Worm (Caenorhabditis elegans): Measurements from ENCODE around the gene F43C11.6.

The F43C11.6 gene

DNA sequence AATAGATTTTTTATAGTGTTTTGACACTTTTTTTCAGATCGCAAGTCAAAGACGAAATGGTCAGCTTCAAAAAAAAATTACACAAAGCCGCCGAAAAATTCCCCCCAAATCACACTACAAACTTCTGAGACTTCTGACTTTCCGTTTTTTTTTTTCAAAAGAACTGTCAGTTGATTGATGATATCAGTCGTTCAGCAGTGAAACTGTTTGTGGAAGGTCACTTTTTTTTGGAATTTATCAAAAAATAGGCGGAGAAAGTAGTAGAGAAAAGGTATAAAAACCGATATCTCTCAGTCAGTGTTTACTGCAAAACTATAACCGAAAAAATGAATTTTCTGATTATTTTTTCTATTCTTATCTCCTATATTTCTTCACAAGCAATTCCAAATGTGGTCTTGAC, 10.8 kb downstream of the F43C11.6 start, which contains the start of gene F43C11.3:
Gene F43C11.3, plus strand, starts transcription at position 301 of the 400 bp plus-strand sequence.
- TF ChIP-seq ama-1 (optimal IDR thresholded peaks at IDR 0.05), result no peak
- TF ChIP-seq hnd-1 (tag; optimal IDR thresholded peaks at IDR 0.05), result no peak
- TF ChIP-seq tbx-37 (GFP tag; conservative IDR thresholded peaks at IDR 0.05), result no peak
- no peak for TF ChIP-seq ceh-36 (tag; optimal IDR thresholded peaks at IDR 0.05)
- no peak for TF ChIP-seq sea-1 (GFP tag; conservative IDR thresholded peaks at IDR 0.05)
- TF ChIP-seq hmg-4 (GFP tag; optimal IDR thresholded peaks at IDR 0.05), result no peak
- no peak for TF ChIP-seq scrt-1 (GFP tag; IDR thresholded peaks at IDR 0.05)
- TF ChIP-seq pes-1 (GFP tag; IDR thresholded peaks at IDR 0.05), result no peak
- no peak for TF ChIP-seq F13C5.2 (tag; optimal IDR thresholded peaks at IDR 0.05)
- no peak for TF ChIP-seq aly-1 (tag; optimal IDR thresholded peaks at IDR 0.05)
- TF ChIP-seq flt-1 (GFP tag; IDR thresholded peaks at IDR 0.05), result no peak
- TF ChIP-seq tbx-11 (GFP tag; IDR thresholded peaks at IDR 0.05), result no peak
- TF ChIP-seq hmbx-1 (tag; optimal IDR thresholded peaks at IDR 0.05), result no peak
- no peak for TF ChIP-seq ets-7 (tag; optimal IDR thresholded peaks at IDR 0.05)
- no peak for TF ChIP-seq B0310.2 (tag; optimal IDR thresholded peaks at IDR 0.05)
- TF ChIP-seq tra-4 (tag; optimal IDR thresholded peaks at IDR 0.05), result no peak
- TF ChIP-seq ceh-13 (GFP tag; optimal IDR thresholded peaks at IDR 0.05), result no peak

DNA sequence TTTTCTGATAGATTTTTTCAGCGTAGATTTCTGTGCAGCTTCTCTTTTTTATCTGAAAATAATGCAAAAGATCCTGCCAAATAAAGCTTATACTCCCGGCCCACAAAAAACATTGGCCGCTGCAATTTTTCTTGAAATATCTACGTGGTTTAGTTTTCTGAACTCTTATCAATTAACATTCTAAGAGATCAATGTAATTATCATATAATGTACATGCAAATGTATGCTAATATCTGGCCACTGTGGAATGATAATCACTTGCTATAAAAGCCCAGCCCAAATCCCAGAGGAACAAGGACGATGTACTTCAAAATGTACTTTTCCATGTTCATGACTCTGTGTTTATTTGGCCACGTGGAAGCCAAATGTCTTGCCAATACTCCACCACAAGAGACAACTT, 12.2 kb downstream of the F43C11.6 start, which contains the start of gene F43C11.2:
Gene F43C11.2, plus strand, starts transcription at position 301 of the 400 bp plus-strand sequence.
- TF ChIP-seq flt-1 (GFP tag; IDR thresholded peaks at IDR 0.05) (no peak), pes-1 (GFP tag; IDR thresholded peaks at IDR 0.05) (no peak), F13C5.2 (tag; optimal IDR thresholded peaks at IDR 0.05) (no peak), ets-7 (tag; optimal IDR thresholded peaks at IDR 0.05) (no peak), tbx-11 (GFP tag; IDR thresholded peaks at IDR 0.05) (no peak), sea-1 (GFP tag; conservative IDR thresholded peaks at IDR 0.05) (no peak), tra-4 (tag; optimal IDR thresholded peaks at IDR 0.05) (no peak), ama-1 (optimal IDR thresholded peaks at IDR 0.05) (no peak), B0310.2 (tag; optimal IDR thresholded peaks at IDR 0.05) (no peak), tbx-37 (GFP tag; conservative IDR thresholded peaks at IDR 0.05) (no peak), hnd-1 (tag; optimal IDR thresholded peaks at IDR 0.05) (no peak)

DNA sequence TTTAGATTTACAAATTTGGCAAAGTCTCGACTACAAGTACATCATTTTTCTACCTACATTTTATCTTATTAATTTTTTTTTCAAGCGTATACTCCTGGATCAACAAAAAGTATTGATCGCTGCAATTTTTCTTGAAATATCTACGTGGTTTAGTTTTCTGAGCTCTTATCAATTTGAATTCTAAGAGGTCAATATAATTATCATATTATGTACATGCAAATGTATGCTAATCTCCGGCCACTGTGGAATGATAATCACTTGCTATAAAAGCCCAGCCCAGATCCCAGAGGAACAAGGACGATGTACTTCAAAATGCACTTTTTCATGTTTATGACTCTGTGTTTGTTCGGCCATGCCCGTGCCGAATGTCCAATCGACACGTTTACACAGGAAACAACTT, 14.6 kb downstream of the F43C11.6 start, which contains the start of gene F43C11.1:
Gene F43C11.1, plus strand, starts transcription at position 301 of the 400 bp plus-strand sequence.
- TF ChIP-seq scrt-1 (GFP tag; IDR thresholded peaks at IDR 0.05) (no peak), hnd-1 (tag; optimal IDR thresholded peaks at IDR 0.05) (no peak), F13C5.2 (tag; optimal IDR thresholded peaks at IDR 0.05) (no peak), pes-1 (GFP tag; IDR thresholded peaks at IDR 0.05) (no peak), tbx-11 (GFP tag; IDR thresholded peaks at IDR 0.05) (no peak)

DNA sequence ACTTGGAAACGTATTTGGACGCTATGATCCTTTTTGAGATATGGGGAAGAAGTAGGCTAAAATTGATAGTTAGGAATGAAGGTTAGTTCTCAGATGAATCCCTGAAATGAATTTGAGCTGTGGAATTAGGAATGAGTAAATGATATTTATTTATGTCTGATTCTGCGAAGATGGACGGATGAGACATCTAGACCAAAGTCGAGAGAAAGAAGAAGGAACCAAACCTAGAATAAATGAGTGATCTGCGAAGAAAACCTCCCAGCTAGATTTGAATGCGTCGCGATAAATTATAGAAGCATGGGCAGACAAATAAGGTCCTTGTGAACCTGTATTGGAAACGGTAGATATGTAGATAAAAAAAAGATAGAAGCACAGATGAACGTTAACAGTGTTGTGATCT, 17.7 kb downstream of the F43C11.6 start, which contains the start of gene F43C11.16:
Gene F43C11.16, minus strand, starts transcription at position 101 of the 400 bp plus-strand sequence.
- TF ChIP-seq flt-1 (GFP tag; IDR thresholded peaks at IDR 0.05), result no peak
- no peak for TF ChIP-seq tbx-11 (GFP tag; IDR thresholded peaks at IDR 0.05)
- no peak for TF ChIP-seq ama-1 (optimal IDR thresholded peaks at IDR 0.05)
- TF ChIP-seq tra-4 (tag; optimal IDR thresholded peaks at IDR 0.05), result no peak
- no peak for TF ChIP-seq hmbx-1 (tag; optimal IDR thresholded peaks at IDR 0.05)
- no peak for TF ChIP-seq ceh-13 (GFP tag; optimal IDR thresholded peaks at IDR 0.05)
- TF ChIP-seq scrt-1 (GFP tag; IDR thresholded peaks at IDR 0.05), result no peak
- TF ChIP-seq B0310.2 (tag; optimal IDR thresholded peaks at IDR 0.05), result no peak
- no peak for TF ChIP-seq ets-7 (tag; optimal IDR thresholded peaks at IDR 0.05)
- TF ChIP-seq aly-1 (tag; optimal IDR thresholded peaks at IDR 0.05), result no peak
- TF ChIP-seq hmg-4 (GFP tag; optimal IDR thresholded peaks at IDR 0.05), result no peak
- no peak for TF ChIP-seq hnd-1 (tag; optimal IDR thresholded peaks at IDR 0.05)
- no peak for TF ChIP-seq ceh-36 (tag; optimal IDR thresholded peaks at IDR 0.05)
- no peak for TF ChIP-seq tbx-37 (GFP tag; conservative IDR thresholded peaks at IDR 0.05)
- TF ChIP-seq F13C5.2 (tag; optimal IDR thresholded peaks at IDR 0.05), result no peak
- TF ChIP-seq sea-1 (GFP tag; conservative IDR thresholded peaks at IDR 0.05), result no peak
- no peak for TF ChIP-seq pes-1 (GFP tag; IDR thresholded peaks at IDR 0.05)

DNA sequence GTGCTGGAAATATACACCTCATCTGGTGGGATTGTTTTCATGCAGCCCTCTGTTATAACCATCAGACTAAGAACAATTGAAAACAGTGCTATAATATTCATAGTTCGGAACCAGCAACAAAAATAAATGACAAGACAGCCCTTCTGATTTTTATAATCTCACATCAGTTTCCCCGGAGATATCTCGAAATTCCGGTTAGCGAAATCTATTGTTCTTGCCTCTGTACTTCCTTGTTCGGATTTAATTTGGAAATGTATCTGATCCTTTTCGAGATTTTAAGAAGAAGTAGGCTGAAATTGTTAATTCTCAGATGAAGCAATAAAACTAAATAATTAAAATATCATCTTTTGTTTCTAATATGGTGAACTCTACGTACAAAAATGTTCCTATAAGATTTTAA, 21.4 kb downstream of the F43C11.6 start, which contains the start of gene F43C11.11:
Gene F43C11.11, minus strand, starts transcription at position 101 of the 400 bp plus-strand sequence.
- no peak for TF ChIP-seq hmg-4 (GFP tag; optimal IDR thresholded peaks at IDR 0.05)
- no peak for TF ChIP-seq hnd-1 (tag; optimal IDR thresholded peaks at IDR 0.05)
- no peak for TF ChIP-seq tbx-37 (GFP tag; conservative IDR thresholded peaks at IDR 0.05)
- no peak for TF ChIP-seq ceh-13 (GFP tag; optimal IDR thresholded peaks at IDR 0.05)
- no peak for TF ChIP-seq ets-7 (tag; optimal IDR thresholded peaks at IDR 0.05)
- TF ChIP-seq scrt-1 (GFP tag; IDR thresholded peaks at IDR 0.05), result no peak
- TF ChIP-seq pes-1 (GFP tag; IDR thresholded peaks at IDR 0.05), result no peak
- TF ChIP-seq hmbx-1 (tag; optimal IDR thresholded peaks at IDR 0.05), result no peak
- TF ChIP-seq B0310.2 (tag; optimal IDR thresholded peaks at IDR 0.05), result no peak
- no peak for TF ChIP-seq tbx-11 (GFP tag; IDR thresholded peaks at IDR 0.05)
- TF ChIP-seq ceh-36 (tag; optimal IDR thresholded peaks at IDR 0.05), result no peak

DNA sequence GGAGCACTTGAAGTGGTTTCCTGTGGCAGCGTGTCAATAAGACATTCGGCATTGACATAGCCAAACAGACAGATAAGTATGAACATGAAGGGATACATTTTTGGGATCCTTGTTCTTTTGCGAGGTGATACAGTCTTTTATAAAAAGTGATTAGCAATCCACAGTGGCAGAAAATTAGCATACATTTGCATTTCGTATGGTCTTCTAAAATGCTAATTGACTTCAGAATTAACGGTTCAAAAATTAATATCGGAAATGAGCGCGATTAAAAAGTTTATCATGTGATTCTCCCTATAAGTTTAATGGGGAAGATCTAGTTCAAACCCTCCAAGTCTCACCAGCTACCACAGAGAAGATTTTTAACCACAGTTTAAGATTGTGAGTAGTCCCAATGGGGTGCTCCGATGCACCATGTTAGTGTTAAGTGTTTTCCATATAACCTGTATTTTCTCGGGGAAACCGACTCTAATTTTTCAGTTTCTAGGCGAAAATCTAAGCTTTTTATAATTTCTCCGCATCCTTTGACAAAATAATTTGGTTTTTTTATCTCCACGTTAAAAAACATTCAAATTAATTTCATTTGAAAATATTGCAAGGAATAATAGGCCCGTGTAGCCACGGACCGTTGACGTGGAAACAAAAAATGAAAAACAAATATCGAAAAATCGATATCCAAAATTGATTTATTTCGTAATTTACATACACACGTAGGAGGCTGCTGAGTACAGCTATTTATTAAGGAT, 24.6 kb downstream of the F43C11.6 start, which contains the start of the genes F43C11.12 and F16G10.5:
Gene F43C11.12, minus strand, starts transcription at position 101 of the 743 bp plus-strand sequence.
Gene F16G10.5, plus strand, starts transcription at position 693 of the 743 bp plus-strand sequence.
- no peak for TF ChIP-seq scrt-1 (GFP tag; IDR thresholded peaks at IDR 0.05)

DNA sequence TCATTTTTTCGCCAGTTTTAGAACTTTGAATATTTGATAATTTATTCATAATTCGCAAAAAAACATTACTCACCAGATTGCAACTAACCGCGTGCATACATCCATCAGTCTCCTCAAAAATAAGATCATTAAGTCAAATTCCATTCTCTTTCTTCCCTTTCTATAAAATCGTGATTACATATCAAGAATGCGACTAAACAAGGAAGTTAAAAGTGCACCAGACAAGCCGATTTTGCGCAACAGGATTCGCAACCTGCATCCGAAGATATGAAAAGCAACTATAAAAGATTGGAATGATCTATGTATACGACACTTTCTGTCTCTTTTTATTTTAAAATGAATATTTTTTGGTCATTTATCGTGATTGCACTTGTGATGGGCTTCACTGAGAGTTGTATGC, 26.7 kb downstream of the F43C11.6 start, which contains the start of gene hpo-25:
Gene hpo-25, plus strand, starts transcription at position 301 of the 400 bp plus-strand sequence.
- no peak for TF ChIP-seq scrt-1 (GFP tag; IDR thresholded peaks at IDR 0.05)
- no peak for TF ChIP-seq ets-7 (tag; optimal IDR thresholded peaks at IDR 0.05)
- TF ChIP-seq ama-1 (optimal IDR thresholded peaks at IDR 0.05), result no peak
- TF ChIP-seq ceh-36 (tag; optimal IDR thresholded peaks at IDR 0.05), result no peak
- no peak for TF ChIP-seq tra-4 (tag; optimal IDR thresholded peaks at IDR 0.05)
- no peak for TF ChIP-seq aly-1 (tag; optimal IDR thresholded peaks at IDR 0.05)
- no peak for TF ChIP-seq B0310.2 (tag; optimal IDR thresholded peaks at IDR 0.05)
- TF ChIP-seq sea-1 (GFP tag; conservative IDR thresholded peaks at IDR 0.05), result no peak
- no peak for TF ChIP-seq flt-1 (GFP tag; IDR thresholded peaks at IDR 0.05)
- no peak for TF ChIP-seq ceh-13 (GFP tag; optimal IDR thresholded peaks at IDR 0.05)
- TF ChIP-seq hnd-1 (tag; optimal IDR thresholded peaks at IDR 0.05), result no peak
- TF ChIP-seq tbx-11 (GFP tag; IDR thresholded peaks at IDR 0.05), result no peak
- TF ChIP-seq pes-1 (GFP tag; IDR thresholded peaks at IDR 0.05), result no peak
- TF ChIP-seq hmg-4 (GFP tag; optimal IDR thresholded peaks at IDR 0.05), result no peak

All from whole organism, early embryonic.